Worm (Caenorhabditis elegans) whole organism, young adult: ENCODE measurements around the gene ref-1.

Experiments used
- B0035.1 ChIP-seq: sonication (generic microtip); optimal IDR thresholded peaks from 2 replicates; lab custom pipeline; 2016; ENCODE audit warnings: missing genetic modification characterization, mild to moderate bottlenecking, missing compliant biosample characterization, missing genotype, missing genetic modification reagents
- K12H6.12 ChIP-seq: fragments of 200-800 bp; sonication (Bioruptor generic); optimal IDR thresholded peaks from 2 replicates; lab custom pipeline; 2018; ENCODE audit warnings: mild to moderate bottlenecking, missing genetic modification characterization, missing compliant biosample characterization
- chd-7 ChIP-seq: sonication (generic microtip); optimal IDR thresholded peaks from 2 replicates; lab custom pipeline; 2016; ENCODE audit warnings: mild to moderate bottlenecking, missing genetic modification characterization, moderate library complexity, missing compliant biosample characterization
- repo-1 ChIP-seq: sonication (generic microtip); optimal IDR thresholded peaks from 2 replicates; lab custom pipeline; 2017; ENCODE audit warnings: mild to moderate bottlenecking, missing genetic modification characterization, missing compliant biosample characterization
- sea-2 ChIP-seq: fragments of 200-800 bp; sonication (Bioruptor generic); IDR thresholded peaks from 2 replicates; pipeline ENCODE4 v1.3.6; 2022; ENCODE audit warnings: missing genetic modification characterization, missing compliant biosample characterization

DNA sequence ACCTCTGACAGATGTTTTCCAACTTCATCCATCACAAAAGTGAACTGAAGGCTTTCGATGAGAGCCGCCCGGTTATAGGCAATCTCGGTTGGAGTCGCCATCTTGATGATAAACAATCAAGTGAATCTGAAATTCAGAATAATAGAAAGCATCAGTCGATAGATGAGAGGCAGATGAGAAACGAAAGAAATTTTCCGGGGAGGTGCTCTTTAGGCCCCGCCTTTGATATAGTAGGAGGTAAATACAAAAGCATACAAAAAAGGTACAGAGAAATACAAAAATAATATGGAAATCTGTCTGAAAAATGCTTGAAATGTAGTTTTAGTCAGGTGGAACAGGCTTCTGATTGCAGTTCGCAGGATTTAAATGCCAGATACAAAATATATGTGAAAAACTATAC lies 35.6 kb upstream of the ref-1 start, which contains the start of gene srd-1:
- TF ChIP-seq K12H6.12 (tag; lab: Kevin White, UChicago) = no peak
- no peak for TF ChIP-seq chd-7 (tag; lab: Kevin White, UChicago)
- TF ChIP-seq B0035.1 (tag; lab: Kevin White, UChicago) = no peak
- TF ChIP-seq repo-1 (tag; lab: Kevin White, UChicago) = no peak
- no peak for TF ChIP-seq sea-2
